Fruit fly (Drosophila melanogaster) whole organism: ENCODE data around the gene rno.

Experiments used
- CG8478 ChIP-seq: fragments of >200 bp; optimal IDR thresholded peaks from 2 replicates; lab custom pipeline; 2018; ENCODE audit warnings: inconsistent platforms
- pan ChIP-seq: fragments of >200 bp; optimal IDR thresholded peaks from 2 replicates; lab custom pipeline; 2017
- usp ChIP-seq: fragments of >200 bp; optimal IDR thresholded peaks from 2 replicates; lab custom pipeline; 2017; ENCODE audit warnings: missing biosample characterization, missing genetic modification characterization, mixed read lengths

DNA sequence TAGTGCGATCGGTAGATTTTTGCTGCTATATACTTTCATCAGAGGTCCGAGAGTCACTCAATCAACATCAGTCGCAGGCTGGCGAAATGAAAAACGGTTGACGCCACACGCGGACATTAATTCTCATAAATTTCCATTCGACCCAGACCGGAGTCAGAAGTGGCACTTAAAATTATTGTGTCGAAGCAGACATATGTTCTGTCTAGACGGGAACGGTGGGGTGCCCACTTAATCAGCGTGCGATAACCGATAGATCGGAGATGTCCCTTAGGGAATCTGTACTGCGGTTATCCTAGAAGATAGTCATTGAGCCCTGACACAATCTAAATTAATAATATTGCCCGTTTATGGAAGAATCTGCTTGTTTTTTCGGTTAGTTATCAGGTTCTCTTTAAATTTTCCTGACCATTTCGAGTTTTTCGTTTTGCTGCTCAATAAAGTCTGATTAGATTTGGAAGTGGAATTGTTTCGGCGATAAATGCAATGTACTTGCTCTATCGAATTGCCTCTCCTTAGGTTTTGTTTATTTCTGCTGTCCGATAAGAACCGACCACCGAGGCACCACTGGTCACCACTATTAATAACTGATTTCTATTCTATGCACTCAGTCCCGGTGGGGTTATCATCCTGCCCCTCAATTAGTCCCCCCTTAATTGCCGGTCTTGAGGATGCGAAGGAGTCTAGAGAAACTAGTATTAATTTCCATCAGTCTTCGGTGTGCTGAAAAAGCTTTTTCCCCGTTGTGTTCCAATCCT is 37.6 kb downstream of the rno start:
- no peak for TF ChIP-seq usp (GFP tag; lab: Kevin White, UChicago)
- no peak for TF ChIP-seq pan (lab: Kevin White, UChicago)
- no peak for TF ChIP-seq CG8478
